Worm (Caenorhabditis elegans) whole organism, late embryonic: Measurements from ENCODE around the gene K06A4.10.

ENCODE experiments used
- K02D7.2 ChIP-seq: sonication (generic microtip); optimal IDR thresholded peaks from 2 replicates; lab custom pipeline; 2017; ENCODE audit warnings: mild to moderate bottlenecking, missing genetic modification characterization, missing compliant biosample characterization
- ceh-30 ChIP-seq: fragments of 150-350 bp; optimal IDR thresholded peaks from 2 replicates; lab custom pipeline; 2014; ENCODE audit warnings: missing biosample characterization, missing genetic modification characterization
- dmd-4 ChIP-seq: sonication (generic microtip); optimal IDR thresholded peaks from 2 replicates; lab custom pipeline; 2016; ENCODE audit warnings: borderline replicate concordance, missing genetic modification characterization, missing compliant biosample characterization
- fax-1 ChIP-seq: sonication (generic microtip); optimal IDR thresholded peaks from 2 replicates; lab custom pipeline; 2016; ENCODE audit warnings: missing genotype, missing genetic modification characterization, missing compliant biosample characterization
- fkh-10 ChIP-seq: fragments of 150-350 bp; optimal IDR thresholded peaks from 2 replicates; lab custom pipeline; 2014; ENCODE audit warnings: missing biosample characterization, missing genetic modification reagents, missing genetic modification characterization
- lim-6 ChIP-seq: sonication (generic microtip); optimal IDR thresholded peaks from 2 replicates; lab custom pipeline; 2016; ENCODE audit warnings: missing genetic modification characterization, missing compliant biosample characterization
- pha-2 ChIP-seq: sonication (generic microtip); optimal IDR thresholded peaks from 2 replicates; lab custom pipeline; 2017; ENCODE audit warnings: mild to moderate bottlenecking, missing genetic modification characterization, missing compliant biosample characterization
- pha-4 ChIP-seq: fragments of 150-350 bp; optimal IDR thresholded peaks from 2 replicates; lab custom pipeline; 2018; ENCODE audit warnings: missing biosample characterization, missing genetic modification reagents, missing genetic modification characterization

- no peak for TF ChIP-seq lim-6 (tag; lab: Kevin White, UChicago)
- no peak for TF ChIP-seq pha-4 (tag; lab: Kevin White, UChicago)
- no peak for TF ChIP-seq dmd-4
- TF ChIP-seq fax-1 (tag; lab: Kevin White, UChicago), result no peak
- TF ChIP-seq ceh-30, result no peak
- TF ChIP-seq fkh-10 (GFP tag; lab: Kevin White, UChicago), result no peak
- TF ChIP-seq pha-2 (tag; lab: Kevin White, UChicago), result no peak
- no peak for TF ChIP-seq K02D7.2 (tag; lab: Kevin White, UChicago)
Measured at ce11 chrV:9524099-9524498, 34.5 kb upstream of the K06A4.10 start, which contains the start of gene C50F4.9.
